Fruit fly (Drosophila melanogaster) whole organism, pupa: Measurements from ENCODE around the gene nudE.

Source experiments
- D1 ChIP-seq: fragments of 200-800 bp; sonication (Bioruptor generic); optimal IDR thresholded peaks from 2 replicates; lab custom pipeline; 2018; ENCODE audit warnings: missing biosample characterization, mild to moderate bottlenecking, missing genetic modification characterization, moderate library complexity
- EcR ChIP-seq: fragments of 200-800 bp; sonication (Bioruptor generic); optimal IDR thresholded peaks from 3 replicates; lab custom pipeline; 2019; ENCODE audit warnings: missing biosample characterization, missing genetic modification characterization, mild to moderate bottlenecking, moderate library complexity, missing genetic modification reagents
- fd96Ca ChIP-seq: fragments of 200-800 bp; sonication (Bioruptor generic); IDR thresholded peaks from 3 replicates; pipeline ENCODE4 v1.3.6; 2022; ENCODE audit warnings: missing biosample characterization, missing genetic modification characterization
- gl ChIP-seq: fragments of 200-800 bp; sonication (Bioruptor generic); optimal IDR thresholded peaks from 2 replicates; lab custom pipeline; 2018; ENCODE audit warnings: missing biosample characterization, mild to moderate bottlenecking, missing genetic modification characterization

- TF ChIP-seq D1 (tag; lab: Kevin White, UChicago), result no peak
- TF ChIP-seq EcR (GFP tag; lab: Kevin White, UChicago), result no peak
- TF ChIP-seq fd96Ca, result no peak
- TF ChIP-seq gl, result no peak
Observed at dm6 chr3L:9864275-9865052, 34.6 kb upstream of the nudE start, which contains the start of the genes iPLA2-VIA and Ciz1.
